Fruit fly (Drosophila melanogaster) whole organism, prepupa: ENCODE results near the gene CG14543.

Source experiments
- Blimp-1 ChIP-seq: fragments of 200-800 bp; sonication (Bioruptor generic); optimal IDR thresholded peaks from 3 replicates; lab custom pipeline; 2017; ENCODE audit warnings: missing biosample characterization, missing genetic modification characterization, mild to moderate bottlenecking, moderate library complexity, missing genetic modification reagents
- CG10631 ChIP-seq: fragments of 200-800 bp; sonication (Bioruptor generic); optimal IDR thresholded peaks from 2 replicates; lab custom pipeline; 2016; ENCODE audit warnings: missing biosample characterization, missing genetic modification characterization
- CG10669 ChIP-seq: fragments of 200-800 bp; sonication (Bioruptor generic); optimal IDR thresholded peaks from 3 replicates; lab custom pipeline; 2018; ENCODE audit warnings: missing biosample characterization, mild to moderate bottlenecking, missing genetic modification characterization, moderate library complexity
- CG11294 ChIP-seq: fragments of 200-800 bp; sonication (Bioruptor generic); IDR thresholded peaks from 2 replicates; pipeline ENCODE4 v1.3.6; 2022; ENCODE audit warnings: missing biosample characterization, missing genetic modification characterization
- CG11762 ChIP-seq: fragments of 200-800 bp; sonication (Bioruptor generic); optimal IDR thresholded peaks from 3 replicates; lab custom pipeline; 2016; ENCODE audit warnings: missing biosample characterization, missing genetic modification characterization; ENCODE audit not compliant: insufficient read depth
- CG11902 ChIP-seq: fragments of 200-800 bp; sonication (Bioruptor generic); optimal IDR thresholded peaks from 3 replicates; lab custom pipeline; 2016; ENCODE audit warnings: missing biosample characterization, missing genetic modification characterization
- CG15336 ChIP-seq: fragments of 200-800 bp; sonication (Bioruptor generic); IDR thresholded peaks from 2 replicates; pipeline ENCODE4 v1.3.6; 2022; ENCODE audit warnings: missing biosample characterization, missing genetic modification characterization
- CG3032 ChIP-seq: fragments of 200-800 bp; optimal IDR thresholded peaks from 2 replicates; lab custom pipeline; 2019; ENCODE audit warnings: missing biosample characterization, mild to moderate bottlenecking, missing genetic modification characterization, moderate library complexity
- CG31627 ChIP-seq: fragments of 200-800 bp; sonication (Bioruptor generic); optimal IDR thresholded peaks from 3 replicates; lab custom pipeline; 2016; ENCODE audit warnings: missing biosample characterization, missing genetic modification characterization
- CG32006 ChIP-seq: fragments of 200-800 bp; sonication (Bioruptor generic); optimal IDR thresholded peaks from 3 replicates; lab custom pipeline; 2017; ENCODE audit warnings: missing biosample characterization, mild to moderate bottlenecking, missing genetic modification characterization
- CG34406 ChIP-seq: fragments of 200-800 bp; sonication (Bioruptor generic); optimal IDR thresholded peaks from 3 replicates; lab custom pipeline; 2016; ENCODE audit warnings: missing biosample characterization, missing genetic modification characterization
- CG3919 ChIP-seq: fragments of 200-800 bp; sonication (Bioruptor generic); optimal IDR thresholded peaks from 3 replicates; lab custom pipeline; 2016; ENCODE audit warnings: missing biosample characterization, missing genetic modification characterization
- CG4318 ChIP-seq: fragments of 200-800 bp; sonication (Bioruptor generic); optimal IDR thresholded peaks from 3 replicates; lab custom pipeline; 2017; ENCODE audit warnings: missing biosample characterization, mild to moderate bottlenecking, missing genetic modification characterization
- CG6163 ChIP-seq: fragments of 200-800 bp; sonication (Bioruptor generic); IDR thresholded peaks from 3 replicates; pipeline ENCODE4 v1.3.6; 2022; ENCODE audit warnings: missing biosample characterization, missing genetic modification characterization
- CG6276 ChIP-seq: fragments of 200-800 bp; sonication (Bioruptor generic); optimal IDR thresholded peaks from 2 replicates; lab custom pipeline; 2017; ENCODE audit warnings: missing biosample characterization, mild to moderate bottlenecking, missing genetic modification characterization
- CG6808 ChIP-seq: fragments of 200-800 bp; sonication (Bioruptor generic); optimal IDR thresholded peaks from 3 replicates; lab custom pipeline; 2017; ENCODE audit warnings: missing biosample characterization, missing genetic modification characterization, mild to moderate bottlenecking, moderate library complexity, missing genetic modification reagents
- CG6854 ChIP-seq: fragments of 200-800 bp; sonication (Bioruptor generic); optimal IDR thresholded peaks from 2 replicates; lab custom pipeline; 2017; ENCODE audit warnings: missing biosample characterization, mild to moderate bottlenecking, missing genetic modification characterization
- CG7368 ChIP-seq: fragments of 200-800 bp; sonication (Bioruptor generic); optimal IDR thresholded peaks from 3 replicates; lab custom pipeline; 2016; ENCODE audit warnings: missing biosample characterization, missing genetic modification characterization
- CG8119 ChIP-seq: fragments of 200-800 bp; sonication (Bioruptor generic); IDR thresholded peaks from 3 replicates; pipeline ENCODE4 v1.3.6; 2022; ENCODE audit warnings: missing biosample characterization, missing genetic modification characterization
- CG8319 ChIP-seq: fragments of 200-800 bp; sonication (Bioruptor generic); optimal IDR thresholded peaks from 3 replicates; lab custom pipeline; 2016; ENCODE audit warnings: missing biosample characterization, missing genetic modification characterization
- CG9139 ChIP-seq: fragments of 200-800 bp; sonication (Bioruptor generic); optimal IDR thresholded peaks from 3 replicates; lab custom pipeline; 2017; ENCODE audit warnings: missing biosample characterization, mild to moderate bottlenecking, missing genetic modification characterization
- Eip75B ChIP-seq: fragments of 200-800 bp; sonication (Bioruptor generic); optimal IDR thresholded peaks from 3 replicates; lab custom pipeline; 2016; ENCODE audit warnings: missing biosample characterization, missing genetic modification characterization
- Eip78C ChIP-seq: fragments of 200-800 bp; sonication (Bioruptor generic); peaks from one replicate; lab custom pipeline; 2016; ENCODE audit warnings: missing biosample characterization, missing genetic modification characterization
- Ets21C ChIP-seq: fragments of 200-800 bp; sonication (Bioruptor generic); optimal IDR thresholded peaks from 3 replicates; lab custom pipeline; 2016; ENCODE audit warnings: missing biosample characterization, missing genetic modification characterization
- Ets96B ChIP-seq: fragments of 200-800 bp; optimal IDR thresholded peaks from 2 replicates; lab custom pipeline; 2019; ENCODE audit warnings: missing biosample characterization, mild to moderate bottlenecking, missing genetic modification characterization, moderate library complexity
- Hr38 ChIP-seq: sonication (Bioruptor generic); optimal IDR thresholded peaks from 2 replicates; lab custom pipeline; 2016; ENCODE audit warnings: missing biosample characterization, missing genetic modification characterization
- Hr39 ChIP-seq: fragments of 200-800 bp; sonication (Bioruptor generic); optimal IDR thresholded peaks from 2 replicates; lab custom pipeline; 2016; ENCODE audit warnings: missing biosample characterization, missing genetic modification characterization
- Hr4 ChIP-seq: fragments of 200-800 bp; sonication (Bioruptor generic); optimal IDR thresholded peaks from 3 replicates; lab custom pipeline; 2016; ENCODE audit warnings: missing biosample characterization, missing genetic modification characterization
- Lpt ChIP-seq: fragments of 200-800 bp; sonication (Bioruptor generic); optimal IDR thresholded peaks from 3 replicates; lab custom pipeline; 2016; ENCODE audit warnings: missing biosample characterization, missing genetic modification characterization
- OdsH ChIP-seq: fragments of 200-800 bp; sonication (Bioruptor generic); optimal IDR thresholded peaks from 3 replicates; lab custom pipeline; 2016; ENCODE audit warnings: missing biosample characterization, missing genetic modification characterization
- Smox ChIP-seq: fragments of 200-800 bp; sonication (Bioruptor generic); optimal IDR thresholded peaks from 3 replicates; lab custom pipeline; 2016; ENCODE audit warnings: missing biosample characterization, missing genetic modification characterization
- Sox102F ChIP-seq: fragments of 200-800 bp; sonication (Bioruptor generic); optimal IDR thresholded peaks from 2 replicates; lab custom pipeline; 2016; ENCODE audit warnings: missing biosample characterization, mild to moderate bottlenecking, missing genetic modification characterization
- Sox14 ChIP-seq: fragments of 200-800 bp; sonication (Bioruptor generic); optimal IDR thresholded peaks from 3 replicates; lab custom pipeline; 2016; ENCODE audit warnings: missing biosample characterization, missing genetic modification characterization
- achi ChIP-seq: fragments of 200-800 bp; sonication (Bioruptor generic); optimal IDR thresholded peaks from 3 replicates; lab custom pipeline; 2016; ENCODE audit warnings: missing biosample characterization, missing genetic modification characterization
- acj6 ChIP-seq: fragments of 200-800 bp; sonication (Bioruptor generic); optimal IDR thresholded peaks from 3 replicates; lab custom pipeline; 2016; ENCODE audit warnings: missing biosample characterization, missing genetic modification characterization
- cyc ChIP-seq: fragments of 200-800 bp; sonication (Bioruptor generic); optimal IDR thresholded peaks from 3 replicates; lab custom pipeline; 2016; ENCODE audit warnings: missing biosample characterization, missing genetic modification characterization
- dac ChIP-seq: fragments of 200-800 bp; sonication (Bioruptor generic); optimal IDR thresholded peaks from 2 replicates; lab custom pipeline; 2017; ENCODE audit warnings: missing biosample characterization, mild to moderate bottlenecking, missing genetic modification characterization
- eg ChIP-seq: fragments of 200-800 bp; sonication (Bioruptor generic); IDR thresholded peaks from 3 replicates; pipeline ENCODE4 v1.3.6; 2022; ENCODE audit warnings: missing biosample characterization, missing genetic modification characterization
- esn ChIP-seq: fragments of 200-800 bp; sonication (Bioruptor generic); optimal IDR thresholded peaks from 2 replicates; lab custom pipeline; 2016; ENCODE audit warnings: missing biosample characterization, mild to moderate bottlenecking, missing genetic modification characterization, moderate library complexity
- fd59A ChIP-seq: fragments of 200-800 bp; sonication (Bioruptor generic); optimal IDR thresholded peaks from 2 replicates; lab custom pipeline; 2017; ENCODE audit warnings: missing biosample characterization, mild to moderate bottlenecking, missing genetic modification characterization, missing genetic modification reagents
- fkh ChIP-seq: fragments of 200-800 bp; sonication (Bioruptor generic); optimal IDR thresholded peaks from 3 replicates; lab custom pipeline; 2017; ENCODE audit warnings: missing biosample characterization, mild to moderate bottlenecking, missing genetic modification characterization, moderate library complexity
- net ChIP-seq: fragments of 200-800 bp; sonication (Bioruptor generic); optimal IDR thresholded peaks from 3 replicates; lab custom pipeline; 2016; ENCODE audit warnings: missing biosample characterization, missing genetic modification characterization
- pdm3 ChIP-seq: fragments of 200-800 bp; sonication (Bioruptor generic); optimal IDR thresholded peaks from 3 replicates; lab custom pipeline; 2016; ENCODE audit warnings: missing biosample characterization, missing genetic modification characterization
- salr ChIP-seq, 2 experiments: fragments of 200-800 bp; sonication (Bioruptor generic); optimal IDR thresholded peaks; 3 replicates each; lab custom pipeline; 2016 to 2018; ENCODE audit warnings: missing biosample characterization in 2 of 2, missing genetic modification characterization in 2 of 2, mild to moderate bottlenecking in 1 of 2
- ss ChIP-seq, 2 experiments: fragments of 200-800 bp; sonication (Bioruptor generic); optimal IDR thresholded peaks; 2 replicates in 1 of 2; 3 replicates in 1 of 2; lab custom pipeline; 2017 to 2018; ENCODE audit warnings: mild to moderate bottlenecking in 2 of 2, missing biosample characterization in 2 of 2, missing genetic modification characterization in 2 of 2, moderate library complexity in 1 of 2
- topi ChIP-seq: fragments of 200-800 bp; sonication (Bioruptor generic); optimal IDR thresholded peaks from 3 replicates; lab custom pipeline; 2016; ENCODE audit warnings: missing biosample characterization, missing genetic modification characterization

Gene CG14543

dm6 chr3R:26099238-26099637 is 42.8 kb downstream of the CG14543 start (continued):
- TF ChIP-seq CG34406 (GFP tag; lab: Kevin White, UChicago) (no peak), CG3032 (no peak), acj6 (GFP tag; lab: Kevin White, UChicago) (no peak), Hr4 (GFP tag; lab: Kevin White, UChicago) (peak; percentile 19), CG32006 (GFP tag; lab: Kevin White, UChicago) (no peak), Lpt (GFP tag; lab: Kevin White, UChicago) (no peak), Smox (no peak), CG8319 (no peak), topi (GFP tag; lab: Kevin White, UChicago) (no peak), CG31627 (no peak), Sox14 (peak; percentile 11), CG4318 (no peak), CG11294 (GFP tag; lab: Robert Waterston, UW) (no peak), CG6276 (no peak), CG6163 (GFP tag; lab: Robert Waterston, UW) (0 out of 3 replicates have a peak, but pooled peaks have one; percentile 29), Ets96B (tag; lab: Kevin White, UChicago) (no peak), Eip75B (GFP tag; lab: Kevin White, UChicago) (no peak), salr (GFP tag; optimal IDR thresholded peaks at IDR 0.05; lab: Kevin White, UChicago) (no peak), Ets21C (GFP tag; lab: Kevin White, UChicago) (no peak), net (GFP tag; lab: Kevin White, UChicago) (no peak), esn (no peak), CG10631 (no peak), CG8119 (GFP tag; lab: Robert Waterston, UW) (no peak), CG6808 (GFP tag; lab: Kevin White, UChicago) (no peak), CG3919 (no peak)

- TF ChIP-seq esn: no peak
- peak; percentile 83 for TF ChIP-seq fkh (GFP tag; lab: Kevin White, UChicago)
- TF ChIP-seq CG11294 (GFP tag; lab: Robert Waterston, UW): no peak
These were observed 47.0 kb downstream of the CG14543 start for dm6 chr3R:26103440-26103839.

dm6 chr3R:26104302-26105140 is 48.1 kb downstream of the CG14543 start:
- peak; percentile 45 for TF ChIP-seq fkh (GFP tag; lab: Kevin White, UChicago)
- TF ChIP-seq CG6854 (GFP tag; lab: Kevin White, UChicago): peak; percentile 44
- peak; percentile 56; the same call in 1 of the 3 replicates for TF ChIP-seq CG8119 (GFP tag; lab: Robert Waterston, UW)
- peak; percentile 76 for TF ChIP-seq cyc (GFP tag; lab: Kevin White, UChicago)
- peak; percentile 81 for TF ChIP-seq Eip78C (GFP tag; lab: Kevin White, UChicago)
- TF ChIP-seq CG10631: peak; percentile 38
- peak; percentile 71 for TF ChIP-seq Hr39 (GFP tag; lab: Kevin White, UChicago)
- peak; percentile 69 for TF ChIP-seq Ets21C (GFP tag; lab: Kevin White, UChicago)
- peak; percentile 35 for TF ChIP-seq CG11902 (GFP tag; lab: Kevin White, UChicago)
- TF ChIP-seq fd59A (GFP tag; lab: Kevin White, UChicago): no peak
- peak in 1 of 2 experiments; percentile 26 for TF ChIP-seq ss (GFP tag; optimal IDR thresholded peaks at IDR 0.05; lab: Kevin White, UChicago)
- TF ChIP-seq Sox102F (GFP tag; lab: Kevin White, UChicago): peak; percentile 67
- no peak for TF ChIP-seq dac
- peak; percentile 64 for TF ChIP-seq CG15336 (GFP tag; lab: Robert Waterston, UW)
- TF ChIP-seq CG6276: peak; percentile 9
- TF ChIP-seq achi (GFP tag; lab: Kevin White, UChicago): peak; percentile 57
- TF ChIP-seq Smox: peak; percentile 74
- TF ChIP-seq acj6 (GFP tag; lab: Kevin White, UChicago): peak; percentile 35
- no peak for TF ChIP-seq Hr38 (GFP tag; lab: Kevin White, UChicago)
- TF ChIP-seq CG11762 (GFP tag; lab: Kevin White, UChicago): peak; percentile 3
- TF ChIP-seq Blimp-1 (GFP tag; lab: Kevin White, UChicago): peak; percentile 35
- peak; percentile 45 for TF ChIP-seq OdsH (GFP tag; lab: Kevin White, UChicago)
- peak; percentile 41 for TF ChIP-seq pdm3
- TF ChIP-seq CG6808 (GFP tag; lab: Kevin White, UChicago): peak; percentile 10
- TF ChIP-seq CG7368 (GFP tag; lab: Kevin White, UChicago): peak; percentile 32
- peak; percentile 66 for TF ChIP-seq eg (GFP tag; lab: Robert Waterston, UW)
- TF ChIP-seq CG10669 (GFP tag; lab: Kevin White, UChicago): no peak
- no peak for TF ChIP-seq CG4318
- peak; percentile 52 for TF ChIP-seq CG3919
- TF ChIP-seq CG9139 (GFP tag; lab: Kevin White, UChicago): no peak
- peak; percentile 28 for TF ChIP-seq CG3032
